Worm (Caenorhabditis elegans) whole organism, L2 larva: ENCODE results near the gene R04B5.5.

Experiments
- C34F6.9 ChIP-seq: fragments of 150-350 bp; optimal IDR thresholded peaks from 2 replicates; lab custom pipeline; 2014; ENCODE audit warnings: missing biosample characterization, missing genetic modification characterization
- F13H6.1 ChIP-seq: sonication (generic microtip); optimal IDR thresholded peaks from 2 replicates; lab custom pipeline; 2016; ENCODE audit warnings: missing genetic modification characterization, missing compliant biosample characterization
- Y55F3AM.14 ChIP-seq: fragments of 200-800 bp; sonication (Bioruptor generic); optimal IDR thresholded peaks from 2 replicates; lab custom pipeline; 2018; ENCODE audit warnings: mild to moderate bottlenecking, missing genetic modification characterization, missing compliant biosample characterization
- ZK546.5 ChIP-seq: sonication (generic microtip); optimal IDR thresholded peaks from 2 replicates; lab custom pipeline; 2017; ENCODE audit warnings: missing biosample characterization, missing genetic modification characterization
- alr-1 ChIP-seq: fragments of 150-350 bp; optimal IDR thresholded peaks from 2 replicates; lab custom pipeline; 2014; ENCODE audit warnings: missing biosample characterization, missing genetic modification characterization
- aly-2 ChIP-seq: fragments of 150-350 bp; optimal IDR thresholded peaks from 2 replicates; lab custom pipeline; 2014; ENCODE audit warnings: missing biosample characterization, missing genetic modification characterization
- ama-1 ChIP-seq: fragments of 150-350 bp; optimal IDR thresholded peaks from 2 replicates; lab custom pipeline; 2018; ENCODE audit warnings: inconsistent platforms
- blmp-1 ChIP-seq: sonication (generic microtip); optimal IDR thresholded peaks from 2 replicates; lab custom pipeline; 2017; ENCODE audit warnings: missing genetic modification characterization, mild to moderate bottlenecking, missing compliant biosample characterization, antibody characterized with exemption, moderate library complexity; ENCODE audit not compliant: insufficient read depth
- ceh-82 ChIP-seq: fragments of 150-350 bp; optimal IDR thresholded peaks from 2 replicates; lab custom pipeline; 2014; ENCODE audit warnings: missing biosample characterization, missing genetic modification characterization
- crh-2 ChIP-seq: sonication (generic microtip); optimal IDR thresholded peaks from 2 replicates; lab custom pipeline; 2017; ENCODE audit warnings: missing biosample characterization, missing genetic modification characterization
- dmd-4 ChIP-seq: sonication (generic microtip); optimal IDR thresholded peaks from 2 replicates; lab custom pipeline; 2017; ENCODE audit warnings: missing biosample characterization, missing genetic modification characterization
- egl-27 ChIP-seq: sonication (generic microtip); optimal IDR thresholded peaks from 3 replicates; lab custom pipeline; 2017; ENCODE audit warnings: missing biosample characterization, missing genetic modification reagents, missing genetic modification characterization
- elt-1 ChIP-seq: fragments of 150-350 bp; optimal IDR thresholded peaks from 2 replicates; lab custom pipeline; 2014; ENCODE audit warnings: missing biosample characterization, missing genetic modification characterization
- fos-1 ChIP-seq: fragments of 150-350 bp; optimal IDR thresholded peaks from 2 replicates; lab custom pipeline; 2014; ENCODE audit warnings: missing biosample characterization, missing genetic modification characterization
- gmeb-1 ChIP-seq: fragments of 150-350 bp; optimal IDR thresholded peaks from 2 replicates; lab custom pipeline; 2014; ENCODE audit warnings: missing biosample characterization, missing genetic modification characterization
- lin-13 ChIP-seq: fragments of 150-350 bp; optimal IDR thresholded peaks from 2 replicates; lab custom pipeline; 2014; ENCODE audit warnings: missing biosample characterization, missing genetic modification reagents, missing genetic modification characterization
- lsy-2 ChIP-seq, 2 experiments: fragments of 150-350 bp in 1 of 2; sonication (generic microtip) in 1 of 2; optimal IDR thresholded peaks; 2 replicates each; lab custom pipeline; 2014 to 2017; ENCODE audit warnings: missing biosample characterization in 2 of 2, missing genetic modification characterization in 2 of 2
- mab-5 ChIP-seq: fragments of 150-350 bp; optimal IDR thresholded peaks from 2 replicates; lab custom pipeline; 2014; ENCODE audit warnings: missing biosample characterization, missing genetic modification characterization
- mbf-1 ChIP-seq: sonication (generic microtip); optimal IDR thresholded peaks from 2 replicates; lab custom pipeline; 2017; ENCODE audit warnings: missing biosample characterization, missing genetic modification characterization
- nhr-12 ChIP-seq: fragments of 150-350 bp; optimal IDR thresholded peaks from 2 replicates; lab custom pipeline; 2014; ENCODE audit warnings: missing biosample characterization, missing genetic modification characterization
- nhr-129 ChIP-seq: fragments of 150-350 bp; optimal IDR thresholded peaks from 2 replicates; lab custom pipeline; 2014; ENCODE audit warnings: missing biosample characterization, missing genetic modification characterization
- nhr-21 ChIP-seq: fragments of 150-350 bp; optimal IDR thresholded peaks from 2 replicates; lab custom pipeline; 2014; ENCODE audit warnings: missing biosample characterization, missing genetic modification characterization
- nhr-23 ChIP-seq: fragments of 150-350 bp; optimal IDR thresholded peaks from 2 replicates; lab custom pipeline; 2014; ENCODE audit warnings: missing biosample characterization, missing genetic modification reagents, missing genetic modification characterization
- nhr-237 ChIP-seq: fragments of 150-350 bp; optimal IDR thresholded peaks from 2 replicates; lab custom pipeline; 2014; ENCODE audit warnings: missing biosample characterization, missing genetic modification characterization
- nhr-25 ChIP-seq: fragments of 150-350 bp; sonication (generic microtip); optimal IDR thresholded peaks from 3 replicates; lab custom pipeline; 2014; ENCODE audit warnings: missing biosample characterization, missing genetic modification characterization
- nhr-77 ChIP-seq: fragments of 150-350 bp; optimal IDR thresholded peaks from 2 replicates; lab custom pipeline; 2014; ENCODE audit warnings: missing biosample characterization, missing genetic modification characterization
- peb-1 ChIP-seq: fragments of 150-350 bp; optimal IDR thresholded peaks from 2 replicates; lab custom pipeline; 2014; ENCODE audit warnings: missing biosample characterization, missing genetic modification characterization
- sem-4 ChIP-seq: fragments of 150-350 bp; optimal IDR thresholded peaks from 2 replicates; lab custom pipeline; 2014; ENCODE audit warnings: missing biosample characterization, missing genetic modification reagents, missing genetic modification characterization
- skn-1 ChIP-seq: sonication (generic microtip); optimal IDR thresholded peaks from 2 replicates; lab custom pipeline; 2017; ENCODE audit warnings: missing biosample characterization, missing genetic modification characterization
- snpc-4 ChIP-seq: fragments of 150-350 bp; optimal IDR thresholded peaks from 2 replicates; lab custom pipeline; 2014; ENCODE audit warnings: missing biosample characterization, missing genetic modification characterization
- unc-55 ChIP-seq: fragments of 150-350 bp; sonication (generic microtip); optimal IDR thresholded peaks from 3 replicates; lab custom pipeline; 2014; ENCODE audit warnings: missing biosample characterization, missing genetic modification reagents, missing genetic modification characterization
- unc-62 ChIP-seq: fragments of 150-350 bp; optimal IDR thresholded peaks from 2 replicates; lab custom pipeline; 2014; ENCODE audit warnings: missing biosample characterization, missing genetic modification reagents, missing genetic modification characterization
- ztf-1 ChIP-seq: fragments of 200-800 bp; sonication (Bioruptor generic); conservative IDR thresholded peaks from 2 replicates; pipeline ENCODE4 v1.3.6; 2022; ENCODE audit warnings: missing genetic modification characterization, missing compliant biosample characterization

R04B5.5 gene

ce11 chrV:10090461-10090860, 3.2 kb downstream of the R04B5.5 start, which contains the start of gene R04B5.7:
R04B5.7 (minus strand) TSS chrV:10090561.
- TF ChIP-seq Y55F3AM.14 (GFP tag; lab: Kevin White, UChicago) (no peak), sem-4 (no peak), nhr-237 (tag; lab: Kevin White, UChicago) (no peak), nhr-129 (tag; lab: Kevin White, UChicago) (no peak), dmd-4 (no peak), aly-2 (no peak), nhr-25 (tag; lab: Kevin White, UChicago) (no peak), F13H6.1 (tag; lab: Kevin White, UChicago) (no peak), ZK546.5 (tag; lab: Kevin White, UChicago) (no peak), lin-13 (GFP tag; lab: Kevin White, UChicago) (no peak)

ce11 chrV:10091152-10091551, 3.9 kb downstream of the R04B5.5 start, which contains the start of gene R04B5.11:
R04B5.11 (minus strand) TSS chrV:10091252.
- no peak for TF ChIP-seq unc-55 (GFP tag; lab: Kevin White, UChicago)
- TF ChIP-seq egl-27 (tag; lab: Kevin White, UChicago): no peak
- no peak for TF ChIP-seq Y55F3AM.14 (GFP tag; lab: Kevin White, UChicago)

ce11 chrV:10094374-10094773, 7.1 kb downstream of the R04B5.5 start, which contains the start of gene srd-49:
srd-49 (plus strand) TSS chrV:10094674.
- TF ChIP-seq F13H6.1 (tag; lab: Kevin White, UChicago): no peak
- no peak for TF ChIP-seq peb-1 (tag; lab: Kevin White, UChicago)
- TF ChIP-seq ztf-1 (GFP tag; lab: Robert Waterston, UW): no peak
- no peak for TF ChIP-seq blmp-1 (tag; lab: Kevin White, UChicago)
- TF ChIP-seq nhr-23 (tag; lab: Kevin White, UChicago): no peak
- no peak for TF ChIP-seq unc-62 (GFP tag; lab: Kevin White, UChicago)
- TF ChIP-seq ZK546.5 (tag; lab: Kevin White, UChicago): no peak
- TF ChIP-seq ama-1 (lab: Kevin White, UChicago): no peak
- TF ChIP-seq nhr-77 (tag; lab: Kevin White, UChicago): no peak

ce11 chrV:10096932-10097331, 9.7 kb downstream of the R04B5.5 start:
- TF ChIP-seq alr-1 (no peak), fos-1 (peak; percentile 83), ztf-1 (GFP tag; lab: Robert Waterston, UW) (no peak), crh-2 (peak; percentile 32), gmeb-1 (peak; percentile 33), skn-1 (tag; lab: Kevin White, UChicago) (no peak)

ce11 chrV:10098429-10098828, 11.1 kb downstream of the R04B5.5 start, which contains the start of gene ugt-47:
ugt-47 (minus strand) TSS chrV:10098597.
- TF ChIP-seq lsy-2 (tag; optimal IDR thresholded peaks at IDR 0.05; lab: Kevin White, UChicago): no peak
- no peak for TF ChIP-seq C34F6.9 (tag; lab: Kevin White, UChicago)
- no peak for TF ChIP-seq snpc-4 (tag; lab: Kevin White, UChicago)
- no peak for TF ChIP-seq unc-55 (GFP tag; lab: Kevin White, UChicago)
- no peak for TF ChIP-seq ceh-82
- no peak for TF ChIP-seq skn-1 (tag; lab: Kevin White, UChicago)
- no peak for TF ChIP-seq nhr-12 (tag; lab: Kevin White, UChicago)
- no peak for TF ChIP-seq mab-5 (tag; lab: Kevin White, UChicago)
- TF ChIP-seq nhr-21: no peak

- no peak for TF ChIP-seq Y55F3AM.14 (GFP tag; lab: Kevin White, UChicago)
- TF ChIP-seq elt-1 (tag; lab: Kevin White, UChicago): no peak
- TF ChIP-seq lsy-2 (tag; optimal IDR thresholded peaks at IDR 0.05; lab: Kevin White, UChicago): no peak
- no peak for TF ChIP-seq mbf-1 (tag; lab: Kevin White, UChicago)
Observed at ce11 chrV:10101916-10102315, 14.6 kb downstream of the R04B5.5 start, which contains the start of gene C08B6.14. C08B6.14 (minus strand) TSS chrV:10102016.
